Worm (Caenorhabditis elegans) whole organism, L4/young adult: ENCODE results near the gene srbc-20.

ENCODE experiments used
- W03F9.2 ChIP-seq: fragments of 150-350 bp; optimal IDR thresholded peaks from 2 replicates; lab custom pipeline; 2014; ENCODE audit warnings: missing biosample characterization, missing genetic modification characterization
- dao-5 ChIP-seq: sonication (generic microtip); optimal IDR thresholded peaks from 2 replicates; lab custom pipeline; 2016; ENCODE audit warnings: missing genotype, missing genetic modification characterization, moderate library complexity, missing compliant biosample characterization
- him-1 ChIP-seq: sonication (generic microtip); optimal IDR thresholded peaks from 2 replicates; lab custom pipeline; 2016; ENCODE audit warnings: missing genotype, missing genetic modification reagents, missing genetic modification characterization, missing compliant biosample characterization

ce11 chrV:2150876-2151275, 4.0 kb downstream of the srbc-20 start, which contains the start of gene C45H4.13:
- TF ChIP-seq him-1 (tag; lab: Kevin White, UChicago) (no peak), dao-5 (tag; lab: Kevin White, UChicago) (no peak), W03F9.2 (tag; lab: Kevin White, UChicago) (no peak)
